Worm (Caenorhabditis elegans): ENCODE measurements around the gene pqn-63.

Gene pqn-63

DNA sequence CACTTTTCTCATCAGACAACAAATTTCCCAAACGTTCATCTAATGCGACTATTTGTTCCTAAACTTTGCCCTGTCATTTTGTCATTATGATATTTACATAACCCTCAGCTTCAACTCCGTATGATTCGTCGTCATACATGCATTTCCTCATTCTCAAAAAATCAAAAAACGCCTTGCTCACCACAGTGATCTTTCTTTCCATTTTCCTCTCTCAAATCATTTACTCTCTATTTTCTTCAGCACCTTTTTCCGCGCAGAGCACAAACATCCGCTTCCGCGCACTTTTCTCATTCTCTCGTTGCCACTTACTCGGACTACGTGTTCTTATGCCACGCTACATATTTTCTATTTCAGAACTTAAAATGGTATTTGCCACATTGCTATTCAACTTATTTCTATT, 38.8 kb upstream of the pqn-63 start, which contains the start of gene F25B3.2:
Gene F25B3.2 (plus strand): TSS at position 301 of the 400 bp plus-strand sequence.
- TF ChIP-seq lin-32 (GFP tag; optimal IDR thresholded peaks at IDR 0.05): no peak
- TF ChIP-seq M03D4.4 (tag; optimal IDR thresholded peaks at IDR 0.05): no peak
- no peak for TF ChIP-seq ces-1 (GFP tag; optimal IDR thresholded peaks at IDR 0.05)
- no peak for TF ChIP-seq ceh-39 (tag; optimal IDR thresholded peaks at IDR 0.05)
- TF ChIP-seq cnd-1 (tag; optimal IDR thresholded peaks at IDR 0.05): no peak
- no peak for TF ChIP-seq pha-4 (tag; optimal IDR thresholded peaks at IDR 0.05)
- TF ChIP-seq sptf-1 (tag; optimal IDR thresholded peaks at IDR 0.05): no peak
- TF ChIP-seq unc-120 (tag; optimal IDR thresholded peaks at IDR 0.05; ENCODE audit: poor library complexity, severe bottlenecking): no peak
- TF ChIP-seq ceh-43 (GFP tag; optimal IDR thresholded peaks at IDR 0.05): no peak
- no peak for TF ChIP-seq nhr-76 (tag; optimal IDR thresholded peaks at IDR 0.05)
- TF ChIP-seq unc-62 (GFP tag; optimal IDR thresholded peaks at IDR 0.05): no peak
- no peak for TF ChIP-seq nhr-28 (tag; optimal IDR thresholded peaks at IDR 0.05)
- TF ChIP-seq hlh-1 (tag; optimal IDR thresholded peaks at IDR 0.05): no peak
- no peak for TF ChIP-seq nhr-2 (tag; optimal IDR thresholded peaks at IDR 0.05)

DNA sequence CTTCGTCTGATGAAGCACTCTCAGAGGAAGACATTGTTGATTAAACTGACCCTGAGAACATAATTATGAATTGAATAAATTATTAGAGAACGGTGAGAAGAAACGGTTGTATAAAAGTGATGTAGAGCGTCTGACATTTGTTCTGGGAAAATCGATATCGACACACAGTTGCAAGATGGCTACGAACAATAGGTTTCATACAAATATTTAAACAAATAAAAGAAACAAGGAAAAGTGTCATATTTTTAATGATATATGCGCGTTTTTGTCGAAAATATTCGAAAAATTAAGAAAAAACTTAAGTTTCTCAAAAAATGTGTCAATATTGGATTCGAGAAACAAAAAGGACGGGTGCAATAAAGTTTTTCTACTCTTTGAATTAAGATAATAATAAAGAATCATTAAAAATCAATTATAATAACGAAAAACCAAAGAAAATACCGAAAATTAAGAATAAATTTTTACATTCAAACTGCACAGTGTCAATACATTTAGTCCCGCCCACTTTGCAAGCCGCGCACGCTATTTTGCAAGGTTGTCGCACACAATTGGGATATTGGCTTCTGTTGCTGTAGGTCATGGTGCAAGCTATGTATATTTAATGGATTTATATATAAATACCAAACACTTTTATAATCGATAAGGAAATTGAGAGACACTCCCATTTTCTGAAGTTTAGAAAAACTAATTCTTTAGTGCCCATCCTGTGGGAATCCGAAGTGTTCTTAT, 33.1 kb upstream of the pqn-63 start, which contains the start of gene rtfo-1:
Gene rtfo-1 (minus strand): TSS at position 51 of the 729 bp plus-strand sequence.
- TF ChIP-seq mls-2 (tag; optimal IDR thresholded peaks at IDR 0.05): peak; percentile 54
- TF ChIP-seq ceh-83 (GFP tag; optimal IDR thresholded peaks at IDR 0.05): peak; percentile 58
- TF ChIP-seq sptf-1 (tag; optimal IDR thresholded peaks at IDR 0.05): peak; percentile 85
- no peak for TF ChIP-seq flh-1 (GFP tag; optimal IDR thresholded peaks at IDR 0.05)
- TF ChIP-seq cnd-1 (tag; optimal IDR thresholded peaks at IDR 0.05): peak; percentile 61
- TF ChIP-seq nhr-237 (tag; optimal IDR thresholded peaks at IDR 0.05): peak; percentile 6
- no peak for TF ChIP-seq tbx-8 (GFP tag; optimal IDR thresholded peaks at IDR 0.05)
- peak; percentile 65 for TF ChIP-seq hlh-1 (tag; optimal IDR thresholded peaks at IDR 0.05)
- no peak for TF ChIP-seq mab-5 (tag; optimal IDR thresholded peaks at IDR 0.05)
- no peak for TF ChIP-seq zip-8 (tag; optimal IDR thresholded peaks at IDR 0.05)
- no peak for TF ChIP-seq snpc-4 (tag; optimal IDR thresholded peaks at IDR 0.05)
- TF ChIP-seq nhr-76 (tag; optimal IDR thresholded peaks at IDR 0.05): peak; percentile 69
- no peak for TF ChIP-seq unc-39 (tag; optimal IDR thresholded peaks at IDR 0.05)
- TF ChIP-seq lin-13 (tag; optimal IDR thresholded peaks at IDR 0.05): peak; percentile 39
- no peak for TF ChIP-seq unc-120 (tag; optimal IDR thresholded peaks at IDR 0.05; ENCODE audit: poor library complexity, severe bottlenecking)
- TF ChIP-seq sem-2 (GFP tag; optimal IDR thresholded peaks at IDR 0.05): no peak
- peak; percentile 65 for TF ChIP-seq mep-1 (tag; optimal IDR thresholded peaks at IDR 0.05)
- TF ChIP-seq ceh-43 (GFP tag; optimal IDR thresholded peaks at IDR 0.05): peak; percentile 72
- peak; percentile 8 for TF ChIP-seq bed-3 (GFP tag; optimal IDR thresholded peaks at IDR 0.05)
- TF ChIP-seq lsy-2 (tag; optimal IDR thresholded peaks at IDR 0.05): peak; percentile 26
- TF ChIP-seq unc-62 (GFP tag; optimal IDR thresholded peaks at IDR 0.05): no peak
- TF ChIP-seq drap-1 (GFP tag; optimal IDR thresholded peaks at IDR 0.05): peak; percentile 58
- TF ChIP-seq nhr-12 (tag; optimal IDR thresholded peaks at IDR 0.05): no peak
- TF ChIP-seq ztf-11 (tag; optimal IDR thresholded peaks at IDR 0.05): peak; percentile 57
- no peak for TF ChIP-seq nhr-2 (tag; optimal IDR thresholded peaks at IDR 0.05)
- no peak for TF ChIP-seq nhr-28 (tag; optimal IDR thresholded peaks at IDR 0.05)
- TF ChIP-seq ham-2 (GFP tag; optimal IDR thresholded peaks at IDR 0.05): peak; percentile 54
- peak; percentile 69 for TF ChIP-seq M03D4.4 (tag; optimal IDR thresholded peaks at IDR 0.05)
- no peak for TF ChIP-seq ceh-39 (tag; optimal IDR thresholded peaks at IDR 0.05)
- no peak for TF ChIP-seq elt-1 (tag; optimal IDR thresholded peaks at IDR 0.05; ENCODE audit: borderline replicate concordance, insufficient read depth)
- TF ChIP-seq elt-3 (tag; optimal IDR thresholded peaks at IDR 0.05): no peak
- TF ChIP-seq pha-4 (tag; optimal IDR thresholded peaks at IDR 0.05): peak; percentile 24
- TF ChIP-seq lin-32 (GFP tag; optimal IDR thresholded peaks at IDR 0.05): peak; percentile 10
- TF ChIP-seq ces-1 (GFP tag; optimal IDR thresholded peaks at IDR 0.05): peak; percentile 39
- TF ChIP-seq blmp-1 (tag; optimal IDR thresholded peaks at IDR 0.05): peak; percentile 25

DNA sequence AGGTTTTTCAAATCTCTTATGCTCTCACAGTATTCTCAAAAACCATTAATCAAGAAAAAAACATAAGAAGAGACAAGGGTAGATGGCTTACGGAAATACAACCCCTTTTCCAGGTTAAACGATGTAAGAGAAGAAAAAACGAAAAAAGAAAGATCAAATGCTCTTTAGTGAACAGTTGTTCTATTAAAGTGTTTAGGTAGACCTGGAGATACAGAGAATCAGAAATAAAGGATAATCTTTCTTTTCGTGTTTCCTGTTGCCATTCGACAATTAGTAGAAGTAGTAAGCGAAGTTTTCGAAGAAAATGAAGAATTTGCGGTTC, 32.5 kb upstream of the pqn-63 start, which contains the start of gene K09G1.1:
Gene K09G1.1 (plus strand): TSS at position 223 of the 322 bp plus-strand sequence.
- TF ChIP-seq unc-39 (tag; optimal IDR thresholded peaks at IDR 0.05): no peak
- TF ChIP-seq mab-5 (tag; optimal IDR thresholded peaks at IDR 0.05): no peak
- no peak for TF ChIP-seq nhr-28 (tag; optimal IDR thresholded peaks at IDR 0.05)
- no peak for TF ChIP-seq ztf-11 (tag; optimal IDR thresholded peaks at IDR 0.05)
- no peak for TF ChIP-seq sem-2 (GFP tag; optimal IDR thresholded peaks at IDR 0.05)
- TF ChIP-seq pha-4 (tag; optimal IDR thresholded peaks at IDR 0.05): no peak
- TF ChIP-seq tbx-8 (GFP tag; optimal IDR thresholded peaks at IDR 0.05): no peak
- TF ChIP-seq lin-13 (tag; optimal IDR thresholded peaks at IDR 0.05): no peak
- TF ChIP-seq elt-3 (tag; optimal IDR thresholded peaks at IDR 0.05): no peak
- TF ChIP-seq nhr-12 (tag; optimal IDR thresholded peaks at IDR 0.05): no peak
- TF ChIP-seq mls-2 (tag; optimal IDR thresholded peaks at IDR 0.05): no peak
- no peak for TF ChIP-seq blmp-1 (tag; optimal IDR thresholded peaks at IDR 0.05)
- no peak for TF ChIP-seq ceh-43 (GFP tag; optimal IDR thresholded peaks at IDR 0.05)
- TF ChIP-seq snpc-4 (tag; optimal IDR thresholded peaks at IDR 0.05): no peak

Data from whole organism, mixed stage, embryonic.